Fruit fly (Drosophila melanogaster): ENCODE data around the gene CG31368.

Gene CG31368

dm6 chr3R:11872692-11873091, 9.9 kb upstream of the CG31368 start (continued):
- TF ChIP-seq sisA (GFP tag; IDR thresholded peaks at IDR 0.05) (peak; percentile 53), CG10979 (tag; optimal IDR thresholded peaks at IDR 0.05) (peak; percentile 63), inv (GFP tag; IDR thresholded peaks at IDR 0.05; ENCODE audit: partially characterized antibody) (no peak), Myb (GFP tag; optimal IDR thresholded peaks at IDR 0.05) (no peak), CG14667 (GFP tag; IDR thresholded peaks at IDR 0.05) (peak; percentile 31; the same call in 1 of the 2 replicates), CG8924 (tag; optimal IDR thresholded peaks at IDR 0.05) (peak; percentile 36), phol (tag; optimal IDR thresholded peaks at IDR 0.05) (peak; percentile 66), row (GFP tag; IDR thresholded peaks at IDR 0.05) (peak; percentile 74), CG11093 (GFP tag; IDR thresholded peaks at IDR 0.05) (0 out of 3 replicates have a peak, but pooled peaks have one; percentile 24), Atf6 (GFP tag; IDR thresholded peaks at IDR 0.05) (peak; percentile 55; the same call in 1 of the 2 replicates), tgo (GFP tag; IDR thresholded peaks at IDR 0.05) (peak; percentile 52), kay (GFP tag; optimal IDR thresholded peaks at IDR 0.05) (no peak), pan (optimal IDR thresholded peaks at IDR 0.05) (no peak), pan (GFP tag; optimal IDR thresholded peaks at IDR 0.05 in 1 of 2, IDR thresholded peaks at IDR 0.05 in 1 of 2) (peak in 1 of 2 experiments; percentile 57), Gug (GFP tag; IDR thresholded peaks at IDR 0.05) (0 out of 4 replicates have a peak, but pooled peaks have one; percentile 25), so (GFP tag; IDR thresholded peaks at IDR 0.05) (no peak), CG1233 (GFP tag; optimal IDR thresholded peaks at IDR 0.05) (peak; percentile 11), CG32772 (GFP tag; IDR thresholded peaks at IDR 0.05) (peak; percentile 24; the same call in 1 of the 2 replicates), ash1 (GFP tag; optimal IDR thresholded peaks at IDR 0.05) (no peak), HLH3B (GFP tag; IDR thresholded peaks at IDR 0.05) (peak; percentile 56; the same call in 1 of the 2 replicates), Ptx1 (GFP tag; IDR thresholded peaks at IDR 0.05) (peak; percentile 55), CG6272 (GFP tag; IDR thresholded peaks at IDR 0.05) (0 out of 2 replicates have a peak, but pooled peaks have one; percentile 15), BtbVII (GFP tag; optimal IDR thresholded peaks at IDR 0.05) (peak; percentile 23), CG18599 (GFP tag; optimal IDR thresholded peaks at IDR 0.05) (peak; percentile 80), CG12071 (GFP tag; optimal IDR thresholded peaks at IDR 0.05) (peak; percentile 0), crc (GFP tag; optimal IDR thresholded peaks at IDR 0.05) (no peak), CG4820 (GFP tag; optimal IDR thresholded peaks at IDR 0.05) (peak; percentile 54), Xbp1 (GFP tag; optimal IDR thresholded peaks at IDR 0.05) (peak; percentile 2), CG6175 (GFP tag; IDR thresholded peaks at IDR 0.05) (no peak), ranshi (GFP tag; IDR thresholded peaks at IDR 0.05) (peak; percentile 53; the same call in 1 of the 2 replicates), Max (GFP tag; optimal IDR thresholded peaks at IDR 0.05) (peak; percentile 32), Hey (tag; optimal IDR thresholded peaks at IDR 0.05) (no peak), dysf (GFP tag; IDR thresholded peaks at IDR 0.05) (peak; percentile 64), CG17829 (tag; optimal IDR thresholded peaks at IDR 0.05) (peak; percentile 39), CG2678 (tag; optimal IDR thresholded peaks at IDR 0.05) (peak; percentile 75), MBD-R2 (GFP tag; IDR thresholded peaks at IDR 0.05) (peak; percentile 18; the same call in 1 of the 2 replicates), CG6689 (GFP tag; IDR thresholded peaks at IDR 0.05) (peak; percentile 51), CG1647 (GFP tag; optimal IDR thresholded peaks at IDR 0.05) (no peak), mirr (GFP tag; optimal IDR thresholded peaks at IDR 0.05) (no peak), zen2 (GFP tag; IDR thresholded peaks at IDR 0.05; ENCODE audit: partially characterized antibody) (no peak), lbe (GFP tag; optimal IDR thresholded peaks at IDR 0.05) (peak; percentile 34), Hr3 (GFP tag; optimal IDR thresholded peaks at IDR 0.05) (peak; percentile 15), CG10366 (GFP tag; IDR thresholded peaks at IDR 0.05) (peak; percentile 22; the same call in 1 of the 2 replicates), CG11695 (GFP tag; IDR thresholded peaks at IDR 0.05) (peak; percentile 45; the same call in 1 of the 3 replicates), pb (GFP tag; optimal IDR thresholded peaks at IDR 0.05) (no peak), ttk (GFP tag; IDR thresholded peaks at IDR 0.05) (0 out of 2 replicates have a peak, but pooled peaks have one; percentile 13), bcd (GFP tag; optimal IDR thresholded peaks at IDR 0.05) (peak; percentile 41), Trl (optimal IDR thresholded peaks at IDR 0.05) (no peak), Trl (GFP tag; optimal IDR thresholded peaks at IDR 0.05) (no peak), zfh1 (GFP tag; IDR thresholded peaks at IDR 0.05) (peak; percentile 50; the same call in 1 of the 3 replicates), Pdp1 (GFP tag; optimal IDR thresholded peaks at IDR 0.05) (peak in 1 of 2 experiments; percentile 18)

Data from whole organism, embryonic.